Fruit fly (Drosophila melanogaster): ENCODE results near the gene baz.

Gene baz

DNA sequence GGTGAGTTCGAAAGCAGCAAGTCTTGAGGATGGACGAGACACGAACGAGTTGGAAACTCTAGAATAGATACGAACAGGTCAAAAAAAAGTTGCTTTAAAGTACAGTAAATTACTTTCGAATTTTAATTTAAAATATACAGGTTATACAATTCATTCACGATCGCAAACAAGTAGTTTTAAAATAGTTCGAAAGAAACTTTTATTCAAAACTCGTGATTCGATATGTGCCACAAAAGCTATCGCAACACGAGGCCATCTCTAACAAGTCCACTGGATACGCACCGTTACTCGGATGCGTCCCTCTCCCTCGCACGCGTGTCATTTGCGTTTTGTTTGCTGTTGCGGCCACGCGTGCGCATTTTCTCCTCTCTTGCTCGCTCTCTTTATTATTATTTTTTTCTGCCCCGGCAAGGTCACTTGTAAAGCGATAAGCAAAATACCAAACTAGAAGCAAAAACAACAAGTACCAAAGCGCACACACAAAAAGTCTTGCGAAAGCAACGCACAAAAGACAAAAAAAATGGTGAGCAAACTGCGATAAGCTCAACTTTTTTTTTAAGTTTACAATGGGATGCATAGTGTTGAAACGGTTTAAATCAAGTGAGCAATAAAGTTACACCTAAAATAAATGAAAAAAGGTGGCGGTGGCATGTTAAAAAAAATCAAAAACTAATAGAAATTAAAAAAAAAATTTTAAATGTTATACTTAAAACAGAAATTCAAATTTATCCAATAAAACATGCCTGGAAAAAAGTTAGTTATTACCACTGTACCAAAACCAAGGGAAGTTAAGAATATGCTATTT, 34.6 kb upstream of the baz start (continued):
- TF ChIP-seq pdm3 (GFP tag; optimal IDR thresholded peaks at IDR 0.05) (no peak), CG31627 (GFP tag; optimal IDR thresholded peaks at IDR 0.05) (no peak), achi (GFP tag; optimal IDR thresholded peaks at IDR 0.05) (no peak), CG15336 (GFP tag; IDR thresholded peaks at IDR 0.05) (peak; percentile 54), CG6792 (GFP tag; optimal IDR thresholded peaks at IDR 0.05) (peak; percentile 15), CG3032 (tag; optimal IDR thresholded peaks at IDR 0.05) (peak; percentile 43), CG9139 (GFP tag; optimal IDR thresholded peaks at IDR 0.05) (peak; percentile 44), Ets96B (tag; optimal IDR thresholded peaks at IDR 0.05) (peak; percentile 58), dac (GFP tag; optimal IDR thresholded peaks at IDR 0.05) (no peak), CG3919 (GFP tag; optimal IDR thresholded peaks at IDR 0.05) (peak; percentile 29), spab (GFP tag; optimal IDR thresholded peaks at IDR 0.05) (peak; percentile 19), CG8119 (GFP tag; IDR thresholded peaks at IDR 0.05) (peak; percentile 32; the same call in 1 of the 3 replicates), Sox102F (GFP tag; optimal IDR thresholded peaks at IDR 0.05) (no peak), Sox14 (GFP tag; optimal IDR thresholded peaks at IDR 0.05) (no peak), cyc (GFP tag; optimal IDR thresholded peaks at IDR 0.05) (peak; percentile 40)

DNA sequence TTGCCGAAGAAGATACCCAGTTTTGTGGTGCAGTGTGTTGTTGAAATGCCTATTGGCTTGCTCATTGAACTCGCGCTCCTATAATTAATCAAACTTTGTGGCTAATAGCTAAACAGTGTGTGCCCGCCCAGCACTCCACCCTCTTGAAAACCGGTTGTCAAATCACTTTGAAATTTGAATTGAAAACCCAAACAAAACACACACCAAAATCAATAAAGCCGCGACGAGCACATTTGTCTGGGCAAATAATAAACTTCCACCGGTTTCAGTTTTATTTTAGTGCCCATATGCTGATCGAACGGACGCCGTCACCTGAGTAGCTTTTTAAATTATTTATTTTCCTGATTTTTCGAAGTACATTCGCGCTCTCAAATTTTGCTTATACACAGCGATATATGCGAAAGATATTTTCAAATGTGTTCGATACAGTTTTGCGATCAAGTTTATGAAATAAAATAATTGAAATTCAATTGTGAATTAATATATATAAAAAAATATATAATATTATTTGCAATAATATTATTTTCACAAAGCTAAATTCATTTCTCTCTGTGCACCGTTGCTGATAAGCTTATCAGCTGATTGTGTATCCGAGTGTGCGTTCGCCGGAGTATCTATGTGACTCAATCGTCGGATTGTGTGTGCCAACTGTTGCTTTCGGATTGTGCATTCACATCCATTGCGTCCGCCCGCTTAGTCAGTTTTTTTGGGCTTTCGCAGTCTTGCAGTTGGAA, 29.9 kb upstream of the baz start:
- peak; percentile 27 for TF ChIP-seq CG4318 (GFP tag; optimal IDR thresholded peaks at IDR 0.05)
- no peak for TF ChIP-seq fd59A (GFP tag; optimal IDR thresholded peaks at IDR 0.05)
- TF ChIP-seq topi (GFP tag; optimal IDR thresholded peaks at IDR 0.05), result no peak
- TF ChIP-seq Hr39 (GFP tag; optimal IDR thresholded peaks at IDR 0.05), result no peak
- TF ChIP-seq CG11762 (GFP tag; optimal IDR thresholded peaks at IDR 0.05; ENCODE audit: insufficient read depth), result peak; percentile 22
- peak; percentile 86 for TF ChIP-seq Eip78C (GFP tag)
- TF ChIP-seq CG16779 (tag; optimal IDR thresholded peaks at IDR 0.05), result no peak
- peak; percentile 91 for TF ChIP-seq fkh (GFP tag; optimal IDR thresholded peaks at IDR 0.05)
- peak; percentile 24 for TF ChIP-seq Lpt (GFP tag; optimal IDR thresholded peaks at IDR 0.05)
- TF ChIP-seq CG6854 (GFP tag; optimal IDR thresholded peaks at IDR 0.05), result peak; percentile 5
- peak in 1 of 2 experiments; percentile 25 for TF ChIP-seq salr (GFP tag; optimal IDR thresholded peaks at IDR 0.05)
- TF ChIP-seq CG11294 (GFP tag; IDR thresholded peaks at IDR 0.05), result 0 out of 2 replicates have a peak, but pooled peaks have one; percentile 31
- TF ChIP-seq CG10631 (GFP tag; optimal IDR thresholded peaks at IDR 0.05), result peak; percentile 47
- TF ChIP-seq CG8632 (GFP tag; optimal IDR thresholded peaks at IDR 0.05), result peak; percentile 61
- TF ChIP-seq cyc (GFP tag; optimal IDR thresholded peaks at IDR 0.05), result peak; percentile 1
- TF ChIP-seq CG1621 (tag; optimal IDR thresholded peaks at IDR 0.05), result no peak
- TF ChIP-seq eg (GFP tag; IDR thresholded peaks at IDR 0.05), result no peak; the same call in 2 of the 3 replicates
- TF ChIP-seq acj6 (GFP tag; optimal IDR thresholded peaks at IDR 0.05), result peak; percentile 58
- peak; percentile 66 for TF ChIP-seq CG15336 (GFP tag; IDR thresholded peaks at IDR 0.05)
- TF ChIP-seq Smox (GFP tag; optimal IDR thresholded peaks at IDR 0.05), result no peak
- TF ChIP-seq CG10669 (GFP tag; optimal IDR thresholded peaks at IDR 0.05), result peak; percentile 35
- TF ChIP-seq esn (GFP tag; optimal IDR thresholded peaks at IDR 0.05), result peak; percentile 53
- TF ChIP-seq Sox102F (GFP tag; optimal IDR thresholded peaks at IDR 0.05), result peak; percentile 35
- TF ChIP-seq net (GFP tag; optimal IDR thresholded peaks at IDR 0.05), result peak; percentile 55
- TF ChIP-seq svp (GFP tag), result peak; percentile 49
- TF ChIP-seq Eip93F (GFP tag; optimal IDR thresholded peaks at IDR 0.05), result peak; percentile 72
- peak; percentile 82 for TF ChIP-seq vri (GFP tag; optimal IDR thresholded peaks at IDR 0.05)
- TF ChIP-seq CG8319 (GFP tag; optimal IDR thresholded peaks at IDR 0.05), result no peak
- peak; percentile 50 for TF ChIP-seq Met (GFP tag; optimal IDR thresholded peaks at IDR 0.05)
- TF ChIP-seq Ets21C (GFP tag; optimal IDR thresholded peaks at IDR 0.05), result no peak
- no peak for TF ChIP-seq lz (GFP tag; optimal IDR thresholded peaks at IDR 0.05)
- no peak for TF ChIP-seq CG11902 (GFP tag; optimal IDR thresholded peaks at IDR 0.05)
- peak; percentile 4 for TF ChIP-seq Sox15 (GFP tag; optimal IDR thresholded peaks at IDR 0.05)
- peak; percentile 64 for TF ChIP-seq Gug (GFP tag; IDR thresholded peaks at IDR 0.05)
- no peak for TF ChIP-seq Hr38 (GFP tag; optimal IDR thresholded peaks at IDR 0.05)
- TF ChIP-seq CG6276 (GFP tag; optimal IDR thresholded peaks at IDR 0.05), result peak; percentile 69
- peak; percentile 25 for TF ChIP-seq dac (GFP tag; optimal IDR thresholded peaks at IDR 0.05)

Data from whole organism, prepupa.